Worm (Caenorhabditis elegans): ENCODE data around the gene R05H5.3.
"Not testable (repeated sequence)": the region's sequence is repeated elsewhere in the genome, so short reads cannot be mapped to it uniquely, and the experiment has no call there.

R05H5.3 gene

ce11 chrII:10245612-10246011 lies 48.2 kb downstream of the R05H5.3 start:
- TF ChIP-seq lin-39 (tag; optimal IDR thresholded peaks at IDR 0.05) (no peak), ztf-11 (tag; optimal IDR thresholded peaks at IDR 0.05) (no peak), ztf-4 (tag; optimal IDR thresholded peaks at IDR 0.05) (no peak), unc-98 (GFP tag; IDR thresholded peaks at IDR 0.05) (no peak), F16B12.6 (tag; optimal IDR thresholded peaks at IDR 0.05) (no peak), elt-3 (tag; optimal IDR thresholded peaks at IDR 0.05) (no peak), nhr-85 (tag) (no peak), mab-9 (GFP tag; IDR thresholded peaks at IDR 0.05) (no peak), nhr-19 (GFP tag; conservative IDR thresholded peaks at IDR 0.05) (no peak), vab-15 (tag; optimal IDR thresholded peaks at IDR 0.05) (no peak), unc-62 (GFP tag; optimal IDR thresholded peaks at IDR 0.05) (no peak), lir-3 (tag; optimal IDR thresholded peaks at IDR 0.05; ENCODE audit: poor library complexity) (no peak), nhr-237 (tag; optimal IDR thresholded peaks at IDR 0.05) (no peak), xbp-1 (tag; optimal IDR thresholded peaks at IDR 0.05) (no peak), ceh-8 (GFP tag; optimal IDR thresholded peaks at IDR 0.05) (no peak), sox-4 (tag; optimal IDR thresholded peaks at IDR 0.05) (no peak)

- no peak for TF ChIP-seq alr-1 (tag; optimal IDR thresholded peaks at IDR 0.05; ENCODE audit: borderline replicate concordance)
- TF ChIP-seq efl-1 (optimal IDR thresholded peaks at IDR 0.05): no peak
- TF ChIP-seq efl-1 (GFP tag; optimal IDR thresholded peaks at IDR 0.05 in 1 of 2): peak in 1 of 2 experiments; percentile 30
Observed at ce11 chrII:10247154-10247553, 49.7 kb downstream of the R05H5.3 start.

- TF ChIP-seq efl-1 (optimal IDR thresholded peaks at IDR 0.05) (peak in 1 of 2 experiments; percentile 13), unc-98 (GFP tag; IDR thresholded peaks at IDR 0.05) (0 out of 2 replicates have a peak, but pooled peaks have one; percentile 52), isw-1 (GFP tag; IDR thresholded peaks at IDR 0.05) (0 out of 2 replicates have a peak, but pooled peaks have one; percentile 3), rnt-1 (tag; optimal IDR thresholded peaks at IDR 0.05) (peak; percentile 57)
- not testable (repeated sequence) for TF ChIP-seq efl-1 (GFP tag; optimal IDR thresholded peaks at IDR 0.05 in 1 of 2)
Observed at ce11 chrII:10247594-10248283, 50.3 kb downstream of the R05H5.3 start, which contains the start of gene nrde-2. TSS of gene nrde-2 (minus strand) at chrII:10247638.

Data from whole organism, L1 larva.